Fruit fly (Drosophila melanogaster) whole organism, embryonic: ENCODE results near the gene CG15528.

Experiments
- Asciz ChIP-seq: fragments of 200-800 bp; sonication (Bioruptor generic); optimal IDR thresholded peaks from 2 replicates; lab custom pipeline; 2017; ENCODE audit warnings: missing biosample characterization, mild to moderate bottlenecking, missing genetic modification characterization, missing genetic modification reagents
- Bgb ChIP-seq: fragments of 200-800 bp; sonication (Bioruptor generic); IDR thresholded peaks from 2 replicates; pipeline ENCODE4 v1.3.6; 2022; ENCODE audit warnings: missing biosample characterization, missing genetic modification characterization; ENCODE audit not compliant: partially characterized antibody
- CG10274 ChIP-seq: fragments of 200-800 bp; sonication (Bioruptor generic); optimal IDR thresholded peaks from 3 replicates; lab custom pipeline; 2017; ENCODE audit warnings: missing biosample characterization, mild to moderate bottlenecking, missing genetic modification characterization
- CG10431 ChIP-seq: fragments of 200-800 bp; sonication (Bioruptor generic); optimal IDR thresholded peaks from 3 replicates; lab custom pipeline; 2018; ENCODE audit warnings: missing biosample characterization, mild to moderate bottlenecking, missing genetic modification characterization
- CG12071 ChIP-seq: fragments of 200-800 bp; sonication (Bioruptor generic); optimal IDR thresholded peaks from 3 replicates; lab custom pipeline; 2018; ENCODE audit warnings: missing biosample characterization, mild to moderate bottlenecking, missing genetic modification characterization
- CG12659 ChIP-seq: fragments of 200-800 bp; sonication (Bioruptor generic); optimal IDR thresholded peaks from 3 replicates; lab custom pipeline; 2017; ENCODE audit warnings: mild to moderate bottlenecking, missing biosample characterization, missing genetic modification reagents, missing genetic modification characterization
- CG12744 ChIP-seq: fragments of 200-800 bp; sonication (Bioruptor generic); optimal IDR thresholded peaks from 2 replicates; lab custom pipeline; 2016; ENCODE audit warnings: missing biosample characterization, missing genetic modification characterization
- CG13424 ChIP-seq: fragments of 200-800 bp; sonication (Bioruptor generic); optimal IDR thresholded peaks from 2 replicates; lab custom pipeline; 2019; ENCODE audit warnings: missing biosample characterization, mild to moderate bottlenecking, missing genetic modification characterization, moderate library complexity
- CG14014 ChIP-seq: fragments of 200-800 bp; sonication (Bioruptor generic); IDR thresholded peaks from 2 replicates; pipeline ENCODE4 v1.3.6; 2022; ENCODE audit warnings: missing biosample characterization, missing genetic modification characterization
- CG15514 ChIP-seq: fragments of 200-800 bp; sonication (Bioruptor generic); optimal IDR thresholded peaks from 3 replicates; lab custom pipeline; 2017; ENCODE audit warnings: missing biosample characterization, missing genetic modification characterization, mild to moderate bottlenecking, moderate library complexity, missing genetic modification reagents
- CG16813 ChIP-seq: fragments of 200-800 bp; sonication (Bioruptor generic); IDR thresholded peaks from 3 replicates; pipeline ENCODE4 v1.3.6; 2022; ENCODE audit warnings: missing biosample characterization, missing genetic modification characterization; ENCODE audit not compliant: partially characterized antibody
- CG17359 ChIP-seq: fragments of 200-800 bp; sonication (Bioruptor generic); optimal IDR thresholded peaks from 3 replicates; lab custom pipeline; 2018; ENCODE audit warnings: missing biosample characterization, mild to moderate bottlenecking, missing genetic modification characterization, moderate library complexity
- CG17568 ChIP-seq: fragments of 200-800 bp; sonication (Bioruptor generic); optimal IDR thresholded peaks from 2 replicates; lab custom pipeline; 2018; ENCODE audit warnings: missing biosample characterization, mild to moderate bottlenecking, missing genetic modification characterization, moderate library complexity
- CG1792 ChIP-seq: fragments of 200-800 bp; sonication (Bioruptor generic); optimal IDR thresholded peaks from 2 replicates; lab custom pipeline; 2016; ENCODE audit warnings: missing biosample characterization, missing genetic modification characterization
- CG4820 ChIP-seq: fragments of 200-800 bp; sonication (Bioruptor generic); optimal IDR thresholded peaks from 3 replicates; lab custom pipeline; 2016; ENCODE audit warnings: missing biosample characterization, missing genetic modification characterization
- CG6654 ChIP-seq: fragments of 200-800 bp; sonication (Bioruptor generic); optimal IDR thresholded peaks from 2 replicates; lab custom pipeline; 2017; ENCODE audit warnings: missing biosample characterization, mild to moderate bottlenecking, missing genetic modification characterization
- CG7372 ChIP-seq: fragments of 200-800 bp; sonication (Bioruptor generic); IDR thresholded peaks from 2 replicates; pipeline ENCODE4 v1.3.6; 2022; ENCODE audit warnings: missing biosample characterization, missing genetic modification characterization
- CG8924 ChIP-seq: fragments of 200-800 bp; optimal IDR thresholded peaks from 3 replicates; lab custom pipeline; 2019; ENCODE audit warnings: missing biosample characterization, mild to moderate bottlenecking, missing genetic modification characterization, moderate library complexity
- CG9797 ChIP-seq: fragments of 200-800 bp; sonication (Bioruptor generic); optimal IDR thresholded peaks from 3 replicates; lab custom pipeline; 2018; ENCODE audit warnings: missing biosample characterization, mild to moderate bottlenecking, missing genetic modification characterization
- CHES-1-like ChIP-seq: fragments of 200-800 bp; sonication (Bioruptor generic); optimal IDR thresholded peaks from 2 replicates; lab custom pipeline; 2016; ENCODE audit warnings: missing biosample characterization, missing genetic modification characterization
- CrebB ChIP-seq: fragments of 200-800 bp; sonication (Bioruptor generic); optimal IDR thresholded peaks from 3 replicates; lab custom pipeline; 2018; ENCODE audit warnings: missing biosample characterization, mild to moderate bottlenecking, missing genetic modification characterization
- Dbx ChIP-seq: fragments of 200-800 bp; sonication (Bioruptor generic); IDR thresholded peaks from 3 replicates; pipeline ENCODE4 v1.3.6; 2022; ENCODE audit warnings: missing biosample characterization, missing genetic modification characterization
- Drgx ChIP-seq: fragments of 200-800 bp; sonication (Bioruptor generic); IDR thresholded peaks from 2 replicates; pipeline ENCODE4 v1.3.6; 2022; ENCODE audit warnings: missing biosample characterization, missing genetic modification characterization
- E2f2 ChIP-seq: fragments of 200-800 bp; sonication (Bioruptor generic); IDR thresholded peaks from 2 replicates; pipeline ENCODE4 v1.3.6; 2022; ENCODE audit warnings: missing biosample characterization, missing genetic modification characterization
- HLH4C ChIP-seq: fragments of 200-800 bp; sonication (Bioruptor generic); IDR thresholded peaks from 3 replicates; pipeline ENCODE4 v1.3.6; 2022; ENCODE audit warnings: missing biosample characterization, missing genetic modification characterization; ENCODE audit not compliant: partially characterized antibody
- Mes4 ChIP-seq: fragments of 200-800 bp; sonication (Bioruptor generic); optimal IDR thresholded peaks from 2 replicates; lab custom pipeline; 2016; ENCODE audit warnings: missing biosample characterization, missing genetic modification characterization
- NC2β ChIP-seq: fragments of 200-800 bp; sonication (Bioruptor generic); optimal IDR thresholded peaks from 2 replicates; lab custom pipeline; 2016; ENCODE audit warnings: missing biosample characterization, missing genetic modification characterization
- Nf-YA ChIP-seq: fragments of 200-800 bp; sonication (Bioruptor generic); IDR thresholded peaks from 2 replicates; pipeline ENCODE4 v1.3.6; 2022; ENCODE audit warnings: missing biosample characterization, missing genetic modification characterization
- Nf-YB ChIP-seq: fragments of 200-800 bp; sonication (Bioruptor generic); optimal IDR thresholded peaks from 3 replicates; lab custom pipeline; 2019; ENCODE audit warnings: missing biosample characterization, mild to moderate bottlenecking, missing genetic modification characterization, moderate library complexity
- Nf-YC ChIP-seq: fragments of 200-800 bp; optimal IDR thresholded peaks from 3 replicates; lab custom pipeline; 2019; ENCODE audit warnings: missing biosample characterization, mild to moderate bottlenecking, missing genetic modification characterization, moderate library complexity
- Poxn ChIP-seq: fragments of 200-800 bp; sonication (Bioruptor generic); IDR thresholded peaks from 2 replicates; pipeline ENCODE4 v1.3.6; 2022; ENCODE audit warnings: missing biosample characterization, missing genetic modification characterization
- ac ChIP-seq: fragments of 200-800 bp; sonication (Bioruptor generic); optimal IDR thresholded peaks from 3 replicates; lab custom pipeline; 2017; ENCODE audit warnings: missing biosample characterization, mild to moderate bottlenecking, missing genetic modification characterization
- amos ChIP-seq: fragments of 200-800 bp; sonication (Bioruptor generic); IDR thresholded peaks from 2 replicates; pipeline ENCODE4 v1.3.6; 2022; ENCODE audit warnings: missing biosample characterization, missing genetic modification characterization; ENCODE audit not compliant: partially characterized antibody
- bsh ChIP-seq, 2 experiments: fragments of 200-800 bp; sonication (Bioruptor generic); optimal IDR thresholded peaks; 2 replicates each; lab custom pipeline; 2017 to 2018; ENCODE audit warnings: mild to moderate bottlenecking in 2 of 2, missing biosample characterization in 2 of 2, missing genetic modification characterization in 2 of 2, moderate library complexity in 1 of 2
- disco-r ChIP-seq: fragments of 200-800 bp; sonication (Bioruptor generic); optimal IDR thresholded peaks from 2 replicates; lab custom pipeline; 2016; ENCODE audit warnings: missing biosample characterization, missing genetic modification characterization
- ewg ChIP-seq: fragments of 200-800 bp; sonication (Bioruptor generic); optimal IDR thresholded peaks from 3 replicates; lab custom pipeline; 2017; ENCODE audit warnings: mild to moderate bottlenecking, missing biosample characterization, missing genetic modification reagents, missing genetic modification characterization
- ftz-f1 ChIP-seq: fragments of 200-800 bp; sonication (Bioruptor generic); optimal IDR thresholded peaks from 2 replicates; lab custom pipeline; 2016; ENCODE audit warnings: missing biosample characterization, missing genetic modification characterization
- jigr1 ChIP-seq: fragments of 200-800 bp; sonication (Bioruptor generic); IDR thresholded peaks from 3 replicates; pipeline ENCODE4 v1.3.6; 2022; ENCODE audit warnings: missing biosample characterization, missing genetic modification characterization
- knrl ChIP-seq: fragments of 200-800 bp; sonication (Bioruptor generic); IDR thresholded peaks from 3 replicates; pipeline ENCODE4 v1.3.6; 2022; ENCODE audit warnings: missing biosample characterization, missing genetic modification characterization; ENCODE audit not compliant: partially characterized antibody
- nmo ChIP-seq: fragments of 200-800 bp; sonication (Bioruptor generic); optimal IDR thresholded peaks from 2 replicates; lab custom pipeline; 2018; ENCODE audit warnings: missing biosample characterization, mild to moderate bottlenecking, missing genetic modification characterization, moderate library complexity
- nom ChIP-seq: fragments of 200-800 bp; sonication (Bioruptor generic); optimal IDR thresholded peaks from 2 replicates; lab custom pipeline; 2017; ENCODE audit warnings: missing biosample characterization, missing genetic modification characterization, mild to moderate bottlenecking, moderate library complexity, missing genetic modification reagents
- slbo ChIP-seq: fragments of 200-800 bp; sonication (Bioruptor generic); IDR thresholded peaks from 2 replicates; pipeline ENCODE4 v1.3.6; 2022; ENCODE audit warnings: missing biosample characterization, missing genetic modification characterization
- sob ChIP-seq: fragments of 200-800 bp; sonication (Bioruptor generic); IDR thresholded peaks from 2 replicates; pipeline ENCODE4 v1.3.6; 2022; ENCODE audit warnings: missing biosample characterization, missing genetic modification characterization
- sqz ChIP-seq: fragments of 200-800 bp; sonication (Bioruptor generic); optimal IDR thresholded peaks from 3 replicates; lab custom pipeline; 2018; ENCODE audit warnings: missing biosample characterization, mild to moderate bottlenecking, missing genetic modification characterization
- stwl ChIP-seq: fragments of 200-800 bp; sonication (Bioruptor generic); optimal IDR thresholded peaks from 3 replicates; lab custom pipeline; 2018; ENCODE audit warnings: missing biosample characterization, mild to moderate bottlenecking, missing genetic modification characterization, moderate library complexity
- tin ChIP-seq: fragments of 200-800 bp; sonication (Bioruptor generic); optimal IDR thresholded peaks from 3 replicates; lab custom pipeline; 2016; ENCODE audit warnings: missing biosample characterization, missing genetic modification characterization
- toy ChIP-seq: fragments of 200-800 bp; sonication (Bioruptor generic); IDR thresholded peaks from 2 replicates; pipeline ENCODE4 v1.3.6; 2022; ENCODE audit warnings: missing biosample characterization, missing genetic modification characterization
- unc-4 ChIP-seq: fragments of 200-800 bp; sonication (Bioruptor generic); IDR thresholded peaks from 2 replicates; pipeline ENCODE4 v1.3.6; 2022; ENCODE audit warnings: missing biosample characterization, missing genetic modification characterization; ENCODE audit not compliant: partially characterized antibody

CG15528 gene

dm6 chr3R:30005332-30005979 is 46.5 kb downstream of the CG15528 start:
- TF ChIP-seq CG6654 (GFP tag; lab: Kevin White, UChicago) (no peak), CG9797 (GFP tag; lab: Kevin White, UChicago) (no peak), CG12744 (no peak), CG17568 (GFP tag; lab: Kevin White, UChicago) (no peak), unc-4 (GFP tag; lab: Robert Waterston, UW) (no peak), disco-r (no peak), nom (GFP tag; lab: Kevin White, UChicago) (peak; percentile 92), Poxn (GFP tag; lab: Robert Waterston, UW) (no peak), CG1792 (no peak), ewg (GFP tag; lab: Kevin White, UChicago) (peak; percentile 4), CG4820 (GFP tag; lab: Kevin White, UChicago) (no peak), bsh (GFP tag; optimal IDR thresholded peaks at IDR 0.05; lab: Kevin White, UChicago) (peak in 1 of 2 experiments; percentile 62), sqz (GFP tag; lab: Kevin White, UChicago) (peak; percentile 31), Drgx (peak; percentile 50), jigr1 (GFP tag; lab: Robert Waterston, UW) (no peak), CG10431 (GFP tag; lab: Kevin White, UChicago) (no peak), ftz-f1 (GFP tag; lab: Kevin White, UChicago) (no peak), Nf-YC (tag; lab: Kevin White, UChicago) (no peak), Bgb (GFP tag; lab: Robert Waterston, UW) (no peak), CG16813 (GFP tag; lab: Robert Waterston, UW) (no peak), CG17359 (tag; lab: Kevin White, UChicago) (peak; percentile 86), Asciz (GFP tag; lab: Kevin White, UChicago) (no peak)

- TF ChIP-seq CG14014 (GFP tag; lab: Robert Waterston, UW) (no peak), CG8924 (tag; lab: Kevin White, UChicago) (peak; percentile 43), CG7372 (GFP tag; lab: Robert Waterston, UW) (0 out of 2 replicates have a peak, but pooled peaks have one; percentile 35), ac (GFP tag; lab: Kevin White, UChicago) (no peak), E2f2 (GFP tag; lab: Robert Waterston, UW) (peak; percentile 45), CG10274 (GFP tag; lab: Kevin White, UChicago) (no peak), amos (GFP tag; lab: Robert Waterston, UW) (peak; percentile 76), sob (GFP tag; lab: Robert Waterston, UW) (no peak), CG13424 (peak; percentile 15), Nf-YA (GFP tag; lab: Robert Waterston, UW) (no peak), toy (GFP tag; lab: Robert Waterston, UW) (no peak), CG12071 (GFP tag; lab: Kevin White, UChicago) (no peak), HLH4C (peak; percentile 89), CrebB (no peak), CG15514 (GFP tag; lab: Kevin White, UChicago) (peak; percentile 85), stwl (tag; lab: Kevin White, UChicago) (peak; percentile 90), knrl (GFP tag; lab: Robert Waterston, UW) (peak; percentile 88), tin (GFP tag; lab: Kevin White, UChicago) (peak; percentile 43), slbo (GFP tag; lab: Robert Waterston, UW) (peak; percentile 45), nmo (GFP tag; lab: Kevin White, UChicago) (peak; percentile 67), ewg (GFP tag; lab: Kevin White, UChicago) (no peak), NC2β (no peak), CG12659 (GFP tag; lab: Kevin White, UChicago) (peak; percentile 65), Nf-YB (GFP tag; lab: Kevin White, UChicago) (peak; percentile 12), Mes4 (GFP tag; lab: Kevin White, UChicago) (no peak), CHES-1-like (GFP tag; lab: Kevin White, UChicago) (peak; percentile 40), Dbx (GFP tag; lab: Robert Waterston, UW) (0 out of 3 replicates have a peak, but pooled peaks have one; percentile 36), Nf-YC (tag; lab: Kevin White, UChicago) (peak; percentile 39)
These were observed 47.3 kb downstream of the CG15528 start, which contains the start of the genes Nlp and Nph for dm6 chr3R:30004648-30005047. Nlp (plus strand) TSS chr3R:30004785. Nph (minus strand) TSS chr3R:30004861.
